Worm (Caenorhabditis elegans) whole organism, L4 larva: ENCODE measurements around the gene melo-1.

Experiments
- D1046.2 ChIP-seq: fragments of 200-800 bp; sonication (Bioruptor generic); IDR thresholded peaks from 2 replicates; pipeline ENCODE4 v1.3.6; 2022; ENCODE audit warnings: missing genetic modification characterization, missing compliant biosample characterization
- F37D6.2 ChIP-seq: sonication (generic microtip); optimal IDR thresholded peaks from 2 replicates; lab custom pipeline; 2016; ENCODE audit warnings: mild to moderate bottlenecking, missing genetic modification characterization, missing compliant biosample characterization
- F44E2.7 ChIP-seq: fragments of 200-800 bp; sonication (Bioruptor generic); IDR thresholded peaks from 2 replicates; pipeline ENCODE4 v2.1.2; 2022; ENCODE audit warnings: missing genetic modification characterization, missing compliant biosample characterization
- T20F7.1 ChIP-seq: fragments of 200-800 bp; sonication (Bioruptor generic); optimal IDR thresholded peaks from 2 replicates; lab custom pipeline; 2018; ENCODE audit warnings: mild to moderate bottlenecking, missing genetic modification characterization, missing compliant biosample characterization
- Y105C5A.15 ChIP-seq: fragments of 200-800 bp; sonication (Bioruptor generic); IDR thresholded peaks from 2 replicates; pipeline ENCODE4 v1.3.6; 2022; ENCODE audit warnings: missing genetic modification characterization, missing compliant biosample characterization
- aha-1 ChIP-seq: fragments of 150-350 bp; peaks from one replicate; lab custom pipeline; 2014; ENCODE audit warnings: missing biosample characterization, missing genetic modification characterization
- aly-2 ChIP-seq: sonication (generic microtip); optimal IDR thresholded peaks from 2 replicates; lab custom pipeline; 2018; ENCODE audit warnings: missing biosample characterization, missing genetic modification characterization
- ama-1 ChIP-seq: fragments of 150-350 bp; optimal IDR thresholded peaks from 2 replicates; lab custom pipeline; 2014; ENCODE audit warnings: inconsistent platforms, mixed read lengths
- arid-1 ChIP-seq: fragments of 200-800 bp; sonication (Bioruptor generic); conservative IDR thresholded peaks from 2 replicates; pipeline ENCODE4 v1.3.6; 2022; ENCODE audit warnings: missing genetic modification reagents, missing genetic modification characterization, missing compliant biosample characterization
- ceh-62 ChIP-seq: sonication (generic microtip); optimal IDR thresholded peaks from 2 replicates; lab custom pipeline; 2017; ENCODE audit warnings: missing biosample characterization, missing genetic modification characterization
- cey-2 ChIP-seq: sonication (generic microtip); optimal IDR thresholded peaks from 3 replicates; lab custom pipeline; 2017; ENCODE audit warnings: missing genetic modification characterization, mild to moderate bottlenecking, missing compliant biosample characterization, antibody characterized with exemption, borderline replicate concordance; ENCODE audit not compliant: insufficient read depth
- ctbp-1 ChIP-seq: fragments of 200-800 bp; sonication (Bioruptor generic); IDR thresholded peaks from 2 replicates; pipeline ENCODE4 v1.3.6; 2022; ENCODE audit warnings: missing genetic modification reagents, missing genetic modification characterization, missing compliant biosample characterization
- daf-12 ChIP-seq: fragments of 150-350 bp; optimal IDR thresholded peaks from 2 replicates; lab custom pipeline; 2014; ENCODE audit warnings: missing biosample characterization, missing genetic modification reagents, missing genetic modification characterization
- daf-16 ChIP-seq, 3 experiments: sonication (generic microtip); optimal IDR thresholded peaks; 2 replicates each; lab custom pipeline; 2016 to 2017; ENCODE audit warnings: missing genetic modification characterization in 3 of 3, missing genetic modification reagents in 3 of 3, mild to moderate bottlenecking in 2 of 3, missing compliant biosample characterization in 2 of 3, missing biosample characterization in 1 of 3, moderate library complexity in 1 of 3
- dmd-6 ChIP-seq: fragments of 200-800 bp; sonication (Bioruptor generic); IDR thresholded peaks from 2 replicates; pipeline ENCODE4 v1.3.6; 2022; ENCODE audit warnings: missing genetic modification reagents, missing genetic modification characterization, missing compliant biosample characterization
- dpl-1 ChIP-seq: fragments of 150-350 bp; optimal IDR thresholded peaks from 2 replicates; lab custom pipeline; 2014; ENCODE audit warnings: missing biosample characterization, missing genetic modification reagents, missing genetic modification characterization
- dve-1 ChIP-seq: sonication (generic microtip); optimal IDR thresholded peaks from 2 replicates; lab custom pipeline; 2017; ENCODE audit warnings: antibody characterized with exemption, mild to moderate bottlenecking, missing genetic modification characterization, missing compliant biosample characterization; ENCODE audit not compliant: insufficient read depth
- fkh-10 ChIP-seq: fragments of 150-350 bp; optimal IDR thresholded peaks from 2 replicates; lab custom pipeline; 2014; ENCODE audit warnings: missing biosample characterization, missing genetic modification reagents, missing genetic modification characterization
- fos-1 ChIP-seq: fragments of 150-350 bp; optimal IDR thresholded peaks from 2 replicates; lab custom pipeline; 2014; ENCODE audit warnings: missing biosample characterization, missing genetic modification characterization
- hmg-1.1 ChIP-seq: fragments of 200-800 bp; sonication (Bioruptor generic); IDR thresholded peaks from 2 replicates; pipeline ENCODE4 v1.3.6; 2022; ENCODE audit warnings: missing genetic modification reagents, missing genetic modification characterization, missing compliant biosample characterization
- jun-1 ChIP-seq: fragments of 150-350 bp; optimal IDR thresholded peaks from 2 replicates; lab custom pipeline; 2014; ENCODE audit warnings: missing biosample characterization, missing genetic modification reagents, missing genetic modification characterization
- lim-7 ChIP-seq: fragments of 200-800 bp; sonication (Bioruptor generic); IDR thresholded peaks from 2 replicates; pipeline ENCODE4 v1.3.6; 2022; ENCODE audit warnings: missing genetic modification characterization, missing compliant biosample characterization
- lin-1 ChIP-seq: fragments of 200-800 bp; sonication (Bioruptor generic); IDR thresholded peaks from 2 replicates; pipeline ENCODE4 v1.3.6; 2022; ENCODE audit warnings: missing genetic modification reagents, missing genetic modification characterization, missing compliant biosample characterization
- lin-13 ChIP-seq: fragments of 150-350 bp; optimal IDR thresholded peaks from 2 replicates; lab custom pipeline; 2014; ENCODE audit warnings: missing biosample characterization, missing genetic modification reagents, missing genetic modification characterization
- lin-29 ChIP-seq: fragments of 200-800 bp; sonication (Bioruptor generic); IDR thresholded peaks from 2 replicates; pipeline ENCODE4 v1.3.6; 2022; ENCODE audit warnings: missing genetic modification reagents, missing genetic modification characterization, missing compliant biosample characterization
- lin-39 ChIP-seq: fragments of 150-350 bp; optimal IDR thresholded peaks from 2 replicates; lab custom pipeline; 2014; ENCODE audit warnings: missing biosample characterization, missing genetic modification reagents, missing genetic modification characterization
- lir-3 ChIP-seq: sonication (generic microtip); optimal IDR thresholded peaks from 2 replicates; lab custom pipeline; 2016; ENCODE audit warnings: mild to moderate bottlenecking, missing genetic modification characterization, missing compliant biosample characterization
- lsy-2 ChIP-seq, 2 experiments: fragments of 150-350 bp in 1 of 2; sonication (generic microtip) in 1 of 2; optimal IDR thresholded peaks; 2 replicates each; lab custom pipeline; 2014 to 2017; ENCODE audit warnings: missing biosample characterization in 2 of 2, missing genetic modification characterization in 2 of 2
- madf-9 ChIP-seq: fragments of 200-800 bp; sonication (Bioruptor generic); conservative IDR thresholded peaks from 2 replicates; pipeline ENCODE4 v1.3.6; 2022; ENCODE audit warnings: missing genetic modification reagents, missing genetic modification characterization, missing compliant biosample characterization
- mdt-29 ChIP-seq: fragments of 200-800 bp; sonication (Bioruptor generic); IDR thresholded peaks from 2 replicates; pipeline ENCODE4 v1.3.6; 2022; ENCODE audit warnings: missing genetic modification reagents, missing genetic modification characterization, missing compliant biosample characterization
- mep-1 ChIP-seq: fragments of 150-350 bp; sonication (generic microtip); optimal IDR thresholded peaks from 3 replicates; lab custom pipeline; 2014; ENCODE audit warnings: missing biosample characterization, missing genetic modification characterization
- mes-2 ChIP-seq: sonication (generic microtip); optimal IDR thresholded peaks from 2 replicates; lab custom pipeline; 2016; ENCODE audit warnings: missing genotype, mild to moderate bottlenecking, missing genetic modification characterization, missing compliant biosample characterization; ENCODE audit not compliant: poor library complexity, severe bottlenecking
- mxl-2 ChIP-seq: fragments of 200-800 bp; sonication (Bioruptor generic); conservative IDR thresholded peaks from 2 replicates; pipeline ENCODE4 v1.3.6; 2022; ENCODE audit warnings: missing genetic modification reagents, missing genetic modification characterization, missing compliant biosample characterization
- nhr-10 ChIP-seq: fragments of 150-350 bp; optimal IDR thresholded peaks from 2 replicates; lab custom pipeline; 2014; ENCODE audit warnings: missing biosample characterization, missing genetic modification characterization
- nhr-102 ChIP-seq: sonication (generic microtip); optimal IDR thresholded peaks from 2 replicates; lab custom pipeline; 2016; ENCODE audit warnings: mild to moderate bottlenecking, missing genetic modification characterization, moderate library complexity, missing compliant biosample characterization
- nhr-25 ChIP-seq: sonication (generic microtip); optimal IDR thresholded peaks from 2 replicates; lab custom pipeline; 2017; ENCODE audit warnings: missing genetic modification characterization, mild to moderate bottlenecking, missing compliant biosample characterization, antibody characterized with exemption, moderate library complexity, borderline replicate concordance; ENCODE audit not compliant: insufficient read depth
- nhr-77 ChIP-seq: fragments of 150-350 bp; optimal IDR thresholded peaks from 2 replicates; lab custom pipeline; 2014; ENCODE audit warnings: missing biosample characterization, missing genetic modification characterization
- pha-4 ChIP-seq, 2 experiments: fragments of 150-350 bp in 1 of 2; fragments of 200-800 bp in 1 of 2; sonication (Bioruptor generic) in 1 of 2; IDR thresholded peaks in 1 of 2; optimal IDR thresholded peaks in 1 of 2; 2 replicates each; pipeline versions ENCODE4 v1.3.6 to Lab custom; 2014 to 2022; ENCODE audit warnings: missing genetic modification characterization in 2 of 2, missing genetic modification reagents in 2 of 2, missing biosample characterization in 1 of 2, missing compliant biosample characterization in 1 of 2
- rbr-2 ChIP-seq: sonication (generic microtip); optimal IDR thresholded peaks from 2 replicates; lab custom pipeline; 2016; ENCODE audit warnings: missing genotype, missing genetic modification characterization, missing compliant biosample characterization
- set-16 ChIP-seq: fragments of 200-800 bp; sonication (Bioruptor generic); IDR thresholded peaks from 2 replicates; pipeline ENCODE4 v1.3.6; 2022; ENCODE audit warnings: missing genetic modification reagents, missing genetic modification characterization, missing compliant biosample characterization
- snpc-1.2 ChIP-seq: fragments of 200-800 bp; sonication (Bioruptor generic); IDR thresholded peaks from 2 replicates; pipeline ENCODE4 v1.3.6; 2022; ENCODE audit warnings: missing genetic modification reagents, missing genetic modification characterization, missing compliant biosample characterization
- spr-1 ChIP-seq: sonication (generic microtip); optimal IDR thresholded peaks from 2 replicates; lab custom pipeline; 2016; ENCODE audit warnings: mild to moderate bottlenecking, missing genetic modification characterization, missing compliant biosample characterization
- tra-1 ChIP-seq: fragments of 200-800 bp; sonication (Bioruptor generic); IDR thresholded peaks from 2 replicates; pipeline ENCODE4 v1.3.6; 2022; ENCODE audit warnings: missing genetic modification reagents, missing genetic modification characterization, missing compliant biosample characterization
- unc-130 ChIP-seq: sonication (generic microtip); optimal IDR thresholded peaks from 2 replicates; lab custom pipeline; 2016; ENCODE audit warnings: missing genetic modification reagents, missing genetic modification characterization, missing compliant biosample characterization
- unc-62 ChIP-seq, 3 experiments: fragments of 150-350 bp in 1 of 3; sonication (generic microtip); optimal IDR thresholded peaks in 2 of 3; peaks in 1 of 3; 1 replicate in 1 of 3; 2 replicates in 2 of 3; lab custom pipeline; 2014 to 2017; ENCODE audit warnings: missing biosample characterization in 3 of 3, missing genetic modification characterization in 3 of 3, missing genetic modification reagents in 3 of 3, missing genotype in 1 of 3
- vab-7 ChIP-seq: fragments of 200-800 bp; sonication (Bioruptor generic); IDR thresholded peaks from 2 replicates; pipeline ENCODE4 v1.3.6; 2022; ENCODE audit warnings: missing genetic modification reagents, missing genetic modification characterization, missing compliant biosample characterization
- zfp-2 ChIP-seq: sonication (generic microtip); optimal IDR thresholded peaks from 2 replicates; lab custom pipeline; 2016; ENCODE audit warnings: mild to moderate bottlenecking, missing genetic modification characterization, missing compliant biosample characterization
- zip-11 ChIP-seq: fragments of 200-800 bp; sonication (Bioruptor generic); IDR thresholded peaks from 2 replicates; pipeline ENCODE4 v1.3.6; 2022; ENCODE audit warnings: missing genetic modification characterization, missing compliant biosample characterization

Gene melo-1

ce11 chrIV:14824878-14825352 is 38.1 kb downstream of the melo-1 start, which contains the start of gene sec-61.A (continued):
- no peak for TF ChIP-seq lin-1 (GFP tag; lab: Robert Waterston, UW)
- peak; percentile 49 for TF ChIP-seq spr-1 (tag; lab: Kevin White, UChicago)
- peak; percentile 47 for TF ChIP-seq nhr-25 (tag; lab: Kevin White, UChicago)
- TF ChIP-seq mep-1 (tag; lab: Kevin White, UChicago) = peak; percentile 77
- peak; percentile 30 for TF ChIP-seq zfp-2 (tag; lab: Kevin White, UChicago)
- TF ChIP-seq arid-1 (GFP tag; lab: Robert Waterston, UW) = peak; percentile 48; the same call in 1 of the 2 replicates
- TF ChIP-seq fkh-10 (GFP tag; lab: Kevin White, UChicago) = peak; percentile 73
- TF ChIP-seq pha-4 (GFP tag; IDR thresholded peaks at IDR 0.05; lab: Robert Waterston, UW) = no peak; the same call in 1 of the 2 replicates
- no peak for TF ChIP-seq pha-4 (tag; optimal IDR thresholded peaks at IDR 0.05; lab: Kevin White, UChicago)
- TF ChIP-seq mes-2 (tag; lab: Kevin White, UChicago) = peak; percentile 55
- TF ChIP-seq F37D6.2 (tag; lab: Kevin White, UChicago) = peak; percentile 41
- TF ChIP-seq lin-13 (GFP tag; lab: Kevin White, UChicago) = peak; percentile 66
- no peak for TF ChIP-seq vab-7 (GFP tag; lab: Robert Waterston, UW)
- no peak for TF ChIP-seq nhr-10 (tag; lab: Kevin White, UChicago)
- TF ChIP-seq rbr-2 (tag; lab: Kevin White, UChicago) = peak; percentile 78
- peak; percentile 75 for TF ChIP-seq hmg-1.1
- no peak for TF ChIP-seq daf-12 (tag; lab: Kevin White, UChicago)
- peak; percentile 18; the same call in 1 of the 2 replicates for TF ChIP-seq set-16 (GFP tag; lab: Robert Waterston, UW)
- peak; percentile 30 for TF ChIP-seq dve-1 (tag; lab: Kevin White, UChicago)
- TF ChIP-seq aly-2 (tag; lab: Kevin White, UChicago) = no peak
- peak; percentile 66 for TF ChIP-seq nhr-102 (tag; lab: Kevin White, UChicago)
- peak; percentile 26; the same call in 1 of the 2 replicates for TF ChIP-seq ctbp-1 (GFP tag; lab: Robert Waterston, UW)
- TF ChIP-seq lim-7 (GFP tag; lab: Robert Waterston, UW) = 0 out of 2 replicates have a peak, but pooled peaks have one; percentile 15
- TF ChIP-seq unc-130 (GFP tag; lab: Kevin White, UChicago) = peak; percentile 55
- TF ChIP-seq Y105C5A.15 (GFP tag; lab: Robert Waterston, UW) = no peak
- peak in 1 of 2 experiments; percentile 77 for TF ChIP-seq unc-62 (GFP tag; optimal IDR thresholded peaks at IDR 0.05 in 1 of 2; lab: Kevin White, UChicago)
- no peak for TF ChIP-seq unc-62 (tag; optimal IDR thresholded peaks at IDR 0.05; lab: Kevin White, UChicago)
- TF ChIP-seq lin-39 (tag; lab: Kevin White, UChicago) = no peak
- no peak for TF ChIP-seq fos-1
- TF ChIP-seq mdt-29 (GFP tag; lab: Robert Waterston, UW) = 0 out of 2 replicates have a peak, but pooled peaks have one; percentile 53
- TF ChIP-seq T20F7.1 (GFP tag; lab: Kevin White, UChicago) = peak; percentile 87
- TF ChIP-seq snpc-1.2 (GFP tag; lab: Robert Waterston, UW) = peak; percentile 94
- TF ChIP-seq lsy-2 (tag; optimal IDR thresholded peaks at IDR 0.05; lab: Kevin White, UChicago) = peak; percentile 96 to 98
- TF ChIP-seq daf-16 (GFP tag; optimal IDR thresholded peaks at IDR 0.05; lab: Kevin White, UChicago) = peak in 1 of 2 experiments; percentile 11
- TF ChIP-seq daf-16 (tag; optimal IDR thresholded peaks at IDR 0.05; lab: Kevin White, UChicago) = peak; percentile 14
- TF ChIP-seq jun-1 = peak; percentile 54
- peak; percentile 99 for TF ChIP-seq D1046.2
- TF ChIP-seq tra-1 (GFP tag; lab: Robert Waterston, UW) = no peak; the same call in 1 of the 2 replicates
- TF ChIP-seq cey-2 (tag; lab: Kevin White, UChicago) = no peak
- TF ChIP-seq F44E2.7 (GFP tag; lab: Robert Waterston, UW) = no peak
- TF ChIP-seq dpl-1 (GFP tag; lab: Kevin White, UChicago) = peak; percentile 74
- TF ChIP-seq lir-3 (tag; lab: Kevin White, UChicago) = no peak
- TF ChIP-seq mxl-2 (GFP tag; lab: Robert Waterston, UW) = no peak
- no peak for TF ChIP-seq zip-11 (GFP tag; lab: Robert Waterston, UW)
- TF ChIP-seq aha-1 (tag; lab: Kevin White, UChicago) = peak; percentile 51
- peak; percentile 80 for TF ChIP-seq dmd-6
- no peak for TF ChIP-seq ceh-62
- TF ChIP-seq lin-29 (GFP tag; lab: Robert Waterston, UW) = no peak
- TF ChIP-seq madf-9 = no peak
- peak; percentile 47 for TF ChIP-seq nhr-77
- TF ChIP-seq ama-1 (lab: Kevin White, UChicago) = no peak
